Worm (Caenorhabditis elegans): ENCODE data around the gene C03H5.9.

ce11 chrII:372235-372634, 6.2 kb upstream of the C03H5.9 start:
- TF ChIP-seq fkh-10 (GFP tag; optimal IDR thresholded peaks at IDR 0.05) (no peak), ceh-28 (tag; optimal IDR thresholded peaks at IDR 0.05) (no peak), elt-2 (tag; optimal IDR thresholded peaks at IDR 0.05) (no peak), lin-15B (tag; optimal IDR thresholded peaks at IDR 0.05) (no peak), ceh-9 (tag; optimal IDR thresholded peaks at IDR 0.05) (no peak), ZK546.5 (tag; optimal IDR thresholded peaks at IDR 0.05) (no peak), ceh-82 (tag; optimal IDR thresholded peaks at IDR 0.05) (no peak)
